Worm (Caenorhabditis elegans) whole organism, late embryonic: ENCODE measurements around the gene cyp-33A1.

ENCODE experiments used
- C08G9.2 ChIP-seq: sonication (generic microtip); optimal IDR thresholded peaks from 2 replicates; lab custom pipeline; 2016; ENCODE audit warnings: mild to moderate bottlenecking, missing genetic modification characterization, moderate library complexity, missing compliant biosample characterization
- F13H6.1 ChIP-seq: sonication (generic microtip); optimal IDR thresholded peaks from 2 replicates; lab custom pipeline; 2016; ENCODE audit warnings: missing genetic modification characterization, missing compliant biosample characterization
- K09A11.1 ChIP-seq: sonication (generic microtip); optimal IDR thresholded peaks from 2 replicates; lab custom pipeline; 2017; ENCODE audit warnings: antibody characterized with exemption, mild to moderate bottlenecking, missing genetic modification characterization, missing compliant biosample characterization; ENCODE audit not compliant: insufficient read depth
- Y22D7AL.16 ChIP-seq: sonication (generic microtip); optimal IDR thresholded peaks from 2 replicates; lab custom pipeline; 2016; ENCODE audit warnings: missing genetic modification characterization, missing compliant biosample characterization
- ahr-1 ChIP-seq: sonication (generic microtip); optimal IDR thresholded peaks from 2 replicates; lab custom pipeline; 2016; ENCODE audit warnings: missing genetic modification characterization, missing compliant biosample characterization
- ceh-18 ChIP-seq: sonication (generic microtip); optimal IDR thresholded peaks from 2 replicates; lab custom pipeline; 2016; ENCODE audit warnings: missing genetic modification characterization, missing compliant biosample characterization
- ceh-2 ChIP-seq: sonication (generic microtip); optimal IDR thresholded peaks from 2 replicates; lab custom pipeline; 2016; ENCODE audit warnings: missing genotype, missing genetic modification characterization, missing compliant biosample characterization
- ceh-22 ChIP-seq: sonication (generic microtip); optimal IDR thresholded peaks from 2 replicates; lab custom pipeline; 2017; ENCODE audit warnings: missing biosample characterization, missing genetic modification characterization
- ceh-30 ChIP-seq: fragments of 150-350 bp; optimal IDR thresholded peaks from 2 replicates; lab custom pipeline; 2014; ENCODE audit warnings: missing biosample characterization, missing genetic modification characterization
- ceh-31 ChIP-seq: sonication (generic microtip); optimal IDR thresholded peaks from 2 replicates; lab custom pipeline; 2016; ENCODE audit warnings: missing genetic modification characterization, missing compliant biosample characterization
- ceh-34 ChIP-seq: sonication (generic microtip); optimal IDR thresholded peaks from 2 replicates; lab custom pipeline; 2016; ENCODE audit warnings: mild to moderate bottlenecking, missing genetic modification characterization, missing compliant biosample characterization
- dve-1 ChIP-seq: sonication (generic microtip); optimal IDR thresholded peaks from 2 replicates; lab custom pipeline; 2017; ENCODE audit warnings: antibody characterized with exemption, mild to moderate bottlenecking, missing genetic modification characterization, missing compliant biosample characterization
- elt-2 ChIP-seq: sonication (generic microtip); optimal IDR thresholded peaks from 2 replicates; lab custom pipeline; 2016; ENCODE audit warnings: missing genetic modification reagents, missing genetic modification characterization, missing compliant biosample characterization
- ets-4 ChIP-seq: sonication (generic microtip); optimal IDR thresholded peaks from 2 replicates; lab custom pipeline; 2016; ENCODE audit warnings: missing genetic modification characterization, missing compliant biosample characterization
- fax-1 ChIP-seq: sonication (generic microtip); optimal IDR thresholded peaks from 2 replicates; lab custom pipeline; 2016; ENCODE audit warnings: missing genotype, missing genetic modification characterization, missing compliant biosample characterization
- fkh-10 ChIP-seq: fragments of 150-350 bp; optimal IDR thresholded peaks from 2 replicates; lab custom pipeline; 2014; ENCODE audit warnings: missing biosample characterization, missing genetic modification reagents, missing genetic modification characterization
- gmeb-2 ChIP-seq: sonication (generic microtip); optimal IDR thresholded peaks from 2 replicates; lab custom pipeline; 2016; ENCODE audit warnings: missing genetic modification characterization, inconsistent platforms, missing compliant biosample characterization
- hlh-15 ChIP-seq: sonication (generic microtip); optimal IDR thresholded peaks from 2 replicates; lab custom pipeline; 2016; ENCODE audit warnings: missing genetic modification characterization, missing compliant biosample characterization
- lim-6 ChIP-seq: sonication (generic microtip); optimal IDR thresholded peaks from 2 replicates; lab custom pipeline; 2016; ENCODE audit warnings: missing genetic modification characterization, missing compliant biosample characterization
- madf-2 ChIP-seq: sonication (generic microtip); optimal IDR thresholded peaks from 2 replicates; lab custom pipeline; 2017; ENCODE audit warnings: missing genetic modification characterization, missing compliant biosample characterization
- nfya-1 ChIP-seq: sonication (generic microtip); optimal IDR thresholded peaks from 2 replicates; lab custom pipeline; 2017; ENCODE audit warnings: missing genetic modification characterization, mild to moderate bottlenecking, missing compliant biosample characterization, antibody characterized with exemption, moderate library complexity
- nhr-11 ChIP-seq: fragments of 150-350 bp; optimal IDR thresholded peaks from 2 replicates; lab custom pipeline; 2014; ENCODE audit warnings: missing biosample characterization, missing genetic modification characterization
- odd-2 ChIP-seq: sonication (generic microtip); optimal IDR thresholded peaks from 2 replicates; lab custom pipeline; 2017; ENCODE audit warnings: antibody characterized with exemption, mild to moderate bottlenecking, missing genetic modification characterization, missing compliant biosample characterization
- pag-3 ChIP-seq: sonication (generic microtip); optimal IDR thresholded peaks from 2 replicates; lab custom pipeline; 2016; ENCODE audit warnings: missing compliant biosample characterization, missing genetic modification characterization, borderline replicate concordance
- pat-9 ChIP-seq: fragments of 200-800 bp; sonication (Bioruptor generic); optimal IDR thresholded peaks from 2 replicates; lab custom pipeline; 2018; ENCODE audit warnings: mild to moderate bottlenecking, missing genetic modification characterization, moderate library complexity, missing compliant biosample characterization
- pha-2 ChIP-seq: sonication (generic microtip); optimal IDR thresholded peaks from 2 replicates; lab custom pipeline; 2017; ENCODE audit warnings: mild to moderate bottlenecking, missing genetic modification characterization, missing compliant biosample characterization
- pha-4 ChIP-seq: fragments of 150-350 bp; optimal IDR thresholded peaks from 2 replicates; lab custom pipeline; 2018; ENCODE audit warnings: missing biosample characterization, missing genetic modification reagents, missing genetic modification characterization
- pqm-1 ChIP-seq: sonication (generic microtip); optimal IDR thresholded peaks from 2 replicates; lab custom pipeline; 2016; ENCODE audit warnings: missing genetic modification characterization, missing compliant biosample characterization
- ref-2 ChIP-seq: sonication (generic microtip); optimal IDR thresholded peaks from 2 replicates; lab custom pipeline; 2016; ENCODE audit warnings: missing genetic modification characterization, missing compliant biosample characterization
- sox-2 ChIP-seq: fragments of 200-800 bp; sonication (Bioruptor generic); IDR thresholded peaks from 2 replicates; pipeline ENCODE4 v1.3.6; 2022; ENCODE audit warnings: missing genetic modification reagents, missing genetic modification characterization, missing compliant biosample characterization
- sox-4 ChIP-seq: sonication (generic microtip); optimal IDR thresholded peaks from 2 replicates; lab custom pipeline; 2017; ENCODE audit warnings: mild to moderate bottlenecking, missing genetic modification characterization, inconsistent platforms, missing compliant biosample characterization
- syd-9 ChIP-seq: sonication (generic microtip); optimal IDR thresholded peaks from 2 replicates; lab custom pipeline; 2016; ENCODE audit warnings: mild to moderate bottlenecking, missing genetic modification characterization, moderate library complexity, missing compliant biosample characterization
- tbx-2 ChIP-seq: sonication (generic microtip); optimal IDR thresholded peaks from 2 replicates; lab custom pipeline; 2016; ENCODE audit warnings: missing genetic modification characterization, missing compliant biosample characterization
- tbx-7 ChIP-seq: sonication (generic microtip); optimal IDR thresholded peaks from 2 replicates; lab custom pipeline; 2016; ENCODE audit warnings: missing genotype, missing genetic modification characterization, missing compliant biosample characterization
- ttx-3 ChIP-seq: sonication (generic microtip); optimal IDR thresholded peaks from 2 replicates; lab custom pipeline; 2016; ENCODE audit warnings: missing genetic modification reagents, missing genetic modification characterization, missing compliant biosample characterization
- unc-86 ChIP-seq: sonication (generic microtip); optimal IDR thresholded peaks from 2 replicates; lab custom pipeline; 2016; ENCODE audit warnings: missing genetic modification characterization, missing compliant biosample characterization

cyp-33A1 gene

ce11 chrV:7683907-7684655, 2.8 kb upstream of the cyp-33A1 start, which contains the start of gene sre-11:
Gene sre-11, minus strand, starts transcription at chrV:7683957.
- TF ChIP-seq gmeb-2 (no peak), lim-6 (tag; lab: Kevin White, UChicago) (no peak), Y22D7AL.16 (tag; lab: Kevin White, UChicago) (no peak), C08G9.2 (tag; lab: Kevin White, UChicago) (no peak), nhr-11 (no peak), madf-2 (tag; lab: Kevin White, UChicago) (no peak), K09A11.1 (tag; lab: Kevin White, UChicago) (no peak), ceh-31 (tag; lab: Kevin White, UChicago) (no peak), ttx-3 (no peak), pha-4 (no peak), fax-1 (tag; lab: Kevin White, UChicago) (no peak), syd-9 (no peak), ceh-34 (tag; lab: Kevin White, UChicago) (no peak), sox-4 (no peak), ceh-22 (tag; lab: Kevin White, UChicago) (no peak), pha-2 (tag; lab: Kevin White, UChicago) (no peak), tbx-2 (tag; lab: Kevin White, UChicago) (no peak), unc-86 (no peak), hlh-15 (tag; lab: Kevin White, UChicago) (no peak)

ce11 chrV:7675904-7676303, 5.4 kb downstream of the cyp-33A1 start, which contains the start of gene C12D5.3:
Gene C12D5.3, plus strand, starts transcription at chrV:7676204.
- TF ChIP-seq ceh-2 (no peak), pqm-1 (no peak), ceh-34 (tag; lab: Kevin White, UChicago) (no peak), ahr-1 (no peak), elt-2 (tag; lab: Kevin White, UChicago) (no peak), ref-2 (tag; lab: Kevin White, UChicago) (no peak), fkh-10 (GFP tag; lab: Kevin White, UChicago) (no peak), sox-4 (no peak), sox-2 (GFP tag; lab: Robert Waterston, UW) (no peak), F13H6.1 (no peak), ceh-18 (no peak), C08G9.2 (tag; lab: Kevin White, UChicago) (no peak), ceh-22 (tag; lab: Kevin White, UChicago) (no peak), odd-2 (tag; lab: Kevin White, UChicago) (no peak), dve-1 (tag; lab: Kevin White, UChicago) (no peak), nfya-1 (tag; lab: Kevin White, UChicago) (no peak), tbx-2 (tag; lab: Kevin White, UChicago) (no peak)
- TF ChIP-seq, all 69 proteins: peak for 0

- TF ChIP-seq ceh-30 (tag; lab: Kevin White, UChicago) (no peak), pat-9 (tag; lab: Kevin White, UChicago) (no peak), fax-1 (tag; lab: Kevin White, UChicago) (no peak), ahr-1 (no peak), fkh-10 (GFP tag; lab: Kevin White, UChicago) (no peak), tbx-7 (tag; lab: Kevin White, UChicago) (no peak), tbx-2 (tag; lab: Kevin White, UChicago) (no peak), sox-4 (no peak), ets-4 (tag; lab: Kevin White, UChicago) (no peak), lim-6 (tag; lab: Kevin White, UChicago) (no peak), pag-3 (tag; lab: Kevin White, UChicago) (no peak)
Measured at ce11 chrV:7672258-7672657, 9.0 kb downstream of the cyp-33A1 start, which contains the start of gene C12D5.4. Gene C12D5.4, plus strand, starts transcription at chrV:7672558.
